Worm (Caenorhabditis elegans) whole organism, young adult: Measurements from ENCODE around the gene ift-74.

Experiments
- C17E4.6 ChIP-seq: fragments of 200-800 bp; sonication (Bioruptor generic); IDR thresholded peaks from 2 replicates; pipeline ENCODE4 v1.3.6; 2022; ENCODE audit warnings: missing genetic modification reagents, missing genetic modification characterization, missing compliant biosample characterization
- ama-1 ChIP-seq, 3 experiments: fragments of 150-350 bp in 1 of 3; sonication (generic microtip) in 2 of 3; optimal IDR thresholded peaks; 2 replicates each; lab custom pipeline; 2014 to 2018; ENCODE audit warnings: missing biosample characterization in 2 of 3, missing genetic modification characterization in 2 of 3, missing genetic modification reagents in 2 of 3
- somi-1 ChIP-seq: fragments of 200-800 bp; sonication (Bioruptor generic); optimal IDR thresholded peaks from 2 replicates; lab custom pipeline; 2018; ENCODE audit warnings: mild to moderate bottlenecking, missing genetic modification characterization, missing compliant biosample characterization
- unc-62 ChIP-seq: fragments of 150-350 bp; optimal IDR thresholded peaks from 2 replicates; lab custom pipeline; 2014; ENCODE audit warnings: missing biosample characterization, missing genetic modification reagents, missing genetic modification characterization

DNA sequence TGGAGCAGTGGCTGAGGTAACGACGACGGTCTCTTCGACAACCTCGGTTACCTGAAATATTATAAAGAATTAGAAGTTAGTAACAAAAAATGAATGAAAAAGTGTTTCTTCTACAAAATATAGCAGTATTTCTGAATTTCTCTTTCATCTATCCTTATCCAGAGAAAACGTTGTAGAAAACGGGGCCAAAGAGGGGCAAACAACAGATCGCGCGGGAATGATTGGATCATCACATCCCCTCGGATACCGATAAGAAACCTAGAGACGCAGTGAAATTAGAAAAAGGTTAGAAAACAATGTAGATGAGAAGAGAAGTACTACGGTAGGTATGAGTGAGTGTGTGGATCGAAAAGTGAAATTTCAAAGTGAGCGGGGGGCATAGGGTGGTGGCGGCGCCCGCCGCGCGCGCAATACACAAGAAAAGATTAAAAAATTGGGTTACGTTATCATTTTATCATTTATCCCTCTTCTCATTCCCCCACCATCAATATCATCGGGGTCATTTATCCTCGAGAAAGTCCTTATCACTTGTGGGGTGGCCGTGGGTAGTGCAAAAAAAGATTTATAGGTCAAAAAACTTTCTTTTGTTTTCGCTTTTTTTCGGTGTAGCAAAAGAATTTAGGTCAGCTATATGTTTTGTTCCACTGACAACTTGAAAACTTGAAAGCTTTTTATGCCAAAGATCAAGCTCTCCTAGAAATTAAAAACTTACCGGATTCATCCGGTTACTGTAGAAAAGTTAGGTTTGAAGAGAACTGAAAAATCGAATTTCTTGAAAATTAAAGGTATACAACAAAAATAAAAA lies 32.6 kb downstream of the ift-74 start, which contains the start of the genes dpy-10 and T14B4.19:
- no peak for TF ChIP-seq ama-1 (optimal IDR thresholded peaks at IDR 0.05; lab: Kevin White, UChicago)
- TF ChIP-seq ama-1 (GFP tag; optimal IDR thresholded peaks at IDR 0.05; lab: Kevin White, UChicago) = no peak
- TF ChIP-seq somi-1 (GFP tag; lab: Kevin White, UChicago) = no peak
- TF ChIP-seq C17E4.6 (GFP tag; lab: Robert Waterston, UW) = no peak
- TF ChIP-seq unc-62 (GFP tag; lab: Kevin White, UChicago) = no peak
